Fruit fly (Drosophila melanogaster) whole organism, embryonic: Measurements from ENCODE around the gene 14-3-3epsilon.
A peak's percentile ranks its signal among the peaks of the same experiment; 100 is the strongest.

Experiments used
- ATbp ChIP-seq: fragments of 200-800 bp; sonication (Bioruptor generic); optimal IDR thresholded peaks from 2 replicates; lab custom pipeline; 2017; ENCODE audit warnings: missing biosample characterization, mild to moderate bottlenecking, missing genetic modification characterization, missing genetic modification reagents
- Atf-2 ChIP-seq: fragments of 200-800 bp; sonication (Bioruptor generic); optimal IDR thresholded peaks from 2 replicates; lab custom pipeline; 2016; ENCODE audit warnings: missing biosample characterization, missing genetic modification characterization
- Awh ChIP-seq: fragments of 200-800 bp; sonication (Bioruptor generic); IDR thresholded peaks from 2 replicates; pipeline ENCODE4, ENCODE4 v1.3.6; 2022; ENCODE audit warnings: missing biosample characterization, missing genetic modification characterization
- C15 ChIP-seq: fragments of 200-800 bp; sonication (Bioruptor generic); IDR thresholded peaks from 3 replicates; pipeline ENCODE4 v1.3.6; 2022; ENCODE audit warnings: missing biosample characterization, missing genetic modification characterization
- CG1024 ChIP-seq: fragments of 200-800 bp; sonication (Bioruptor generic); IDR thresholded peaks from 2 replicates; pipeline ENCODE4 v1.3.6; 2022; ENCODE audit warnings: missing biosample characterization, missing genetic modification characterization
- CG10274 ChIP-seq: fragments of 200-800 bp; sonication (Bioruptor generic); optimal IDR thresholded peaks from 3 replicates; lab custom pipeline; 2017; ENCODE audit warnings: missing biosample characterization, mild to moderate bottlenecking, missing genetic modification characterization
- CG11695 ChIP-seq: fragments of 200-800 bp; sonication (Bioruptor generic); IDR thresholded peaks from 3 replicates; pipeline ENCODE4 v1.3.6; 2022; ENCODE audit warnings: missing biosample characterization, missing genetic modification characterization
- CG13424 ChIP-seq: fragments of 200-800 bp; sonication (Bioruptor generic); optimal IDR thresholded peaks from 2 replicates; lab custom pipeline; 2019; ENCODE audit warnings: missing biosample characterization, mild to moderate bottlenecking, missing genetic modification characterization, moderate library complexity
- CG14014 ChIP-seq: fragments of 200-800 bp; sonication (Bioruptor generic); IDR thresholded peaks from 2 replicates; pipeline ENCODE4 v1.3.6; 2022; ENCODE audit warnings: missing biosample characterization, missing genetic modification characterization
- CG15269 ChIP-seq: fragments of 200-800 bp; sonication (Bioruptor generic); optimal IDR thresholded peaks from 2 replicates; lab custom pipeline; 2018; ENCODE audit warnings: missing biosample characterization, mild to moderate bottlenecking, missing genetic modification characterization, moderate library complexity
- CG15696 ChIP-seq: fragments of 200-800 bp; sonication (Bioruptor generic); optimal IDR thresholded peaks from 2 replicates; lab custom pipeline; 2019; ENCODE audit warnings: missing biosample characterization, mild to moderate bottlenecking, missing genetic modification characterization, moderate library complexity
- CG1647 ChIP-seq: fragments of 200-800 bp; sonication (Bioruptor generic); optimal IDR thresholded peaks from 3 replicates; lab custom pipeline; 2016; ENCODE audit warnings: missing biosample characterization, missing genetic modification characterization
- CG17361 ChIP-seq: fragments of 200-800 bp; sonication (Bioruptor generic); IDR thresholded peaks from 3 replicates; pipeline ENCODE4 v1.3.6; 2022; ENCODE audit warnings: missing biosample characterization, missing genetic modification characterization
- CG2875 ChIP-seq: fragments of 200-800 bp; sonication (Bioruptor generic); optimal IDR thresholded peaks from 2 replicates; lab custom pipeline; 2017; ENCODE audit warnings: missing biosample characterization, mild to moderate bottlenecking, missing genetic modification characterization, missing genetic modification reagents
- CG2889 ChIP-seq: fragments of 200-800 bp; sonication (Bioruptor generic); IDR thresholded peaks from 3 replicates; pipeline ENCODE4 v1.3.6; 2022; ENCODE audit warnings: missing biosample characterization, missing genetic modification characterization
- CG3065 ChIP-seq: fragments of 200-800 bp; sonication (Bioruptor generic); optimal IDR thresholded peaks from 2 replicates; lab custom pipeline; 2016; ENCODE audit warnings: missing biosample characterization, missing genetic modification characterization
- CG31441 ChIP-seq: fragments of 200-800 bp; sonication (Bioruptor generic); IDR thresholded peaks from 2 replicates; pipeline ENCODE4 v1.3.6; 2022; ENCODE audit warnings: missing biosample characterization, missing genetic modification characterization
- CG3163 ChIP-seq: fragments of 200-800 bp; sonication (Bioruptor generic); optimal IDR thresholded peaks from 3 replicates; lab custom pipeline; 2016; ENCODE audit warnings: missing biosample characterization, missing genetic modification characterization
- CG4707 ChIP-seq: fragments of 200-800 bp; sonication (Bioruptor generic); optimal IDR thresholded peaks from 2 replicates; lab custom pipeline; 2018; ENCODE audit warnings: missing biosample characterization, mild to moderate bottlenecking, missing genetic modification characterization, moderate library complexity
- CG6813 ChIP-seq: fragments of 200-800 bp; sonication (Bioruptor generic); optimal IDR thresholded peaks from 2 replicates; lab custom pipeline; 2017; ENCODE audit warnings: missing biosample characterization, missing genetic modification characterization, mild to moderate bottlenecking, moderate library complexity, missing genetic modification reagents
- CG7556 ChIP-seq: fragments of 200-800 bp; sonication (Bioruptor generic); optimal IDR thresholded peaks from 2 replicates; lab custom pipeline; 2017; ENCODE audit warnings: missing biosample characterization, mild to moderate bottlenecking, missing genetic modification characterization
- CG8089 ChIP-seq: fragments of 200-800 bp; sonication (Bioruptor generic); optimal IDR thresholded peaks from 3 replicates; lab custom pipeline; 2016; ENCODE audit warnings: missing biosample characterization, missing genetic modification characterization
- CG9797 ChIP-seq: fragments of 200-800 bp; sonication (Bioruptor generic); optimal IDR thresholded peaks from 3 replicates; lab custom pipeline; 2018; ENCODE audit warnings: missing biosample characterization, mild to moderate bottlenecking, missing genetic modification characterization
- CHES-1-like ChIP-seq: fragments of 200-800 bp; sonication (Bioruptor generic); optimal IDR thresholded peaks from 2 replicates; lab custom pipeline; 2016; ENCODE audit warnings: missing biosample characterization, missing genetic modification characterization
- D ChIP-seq, 2 experiments: fragments of 200-800 bp in 1 of 2; fragments of >200 bp in 1 of 2; sonication (Bioruptor generic) in 1 of 2; optimal IDR thresholded peaks; 2 replicates in 1 of 2; 3 replicates in 1 of 2; lab custom pipeline; 2017; ENCODE audit warnings: mild to moderate bottlenecking in 1 of 2, missing biosample characterization in 1 of 2, missing genetic modification characterization in 1 of 2, missing genetic modification reagents in 1 of 2
- Dbx ChIP-seq: fragments of 200-800 bp; sonication (Bioruptor generic); IDR thresholded peaks from 3 replicates; pipeline ENCODE4 v1.3.6; 2022; ENCODE audit warnings: missing biosample characterization, missing genetic modification characterization
- Dek ChIP-seq: fragments of 200-800 bp; sonication (Bioruptor generic); optimal IDR thresholded peaks from 3 replicates; lab custom pipeline; 2019; ENCODE audit warnings: missing biosample characterization, mild to moderate bottlenecking, missing genetic modification characterization, moderate library complexity
- Ets97D ChIP-seq: fragments of 200-800 bp; sonication (Bioruptor generic); optimal IDR thresholded peaks from 3 replicates; lab custom pipeline; 2016; ENCODE audit warnings: missing biosample characterization, missing genetic modification characterization
- Fer2 ChIP-seq: fragments of 200-800 bp; sonication (Bioruptor generic); optimal IDR thresholded peaks from 2 replicates; lab custom pipeline; 2018; ENCODE audit warnings: missing biosample characterization, mild to moderate bottlenecking, missing genetic modification characterization, moderate library complexity
- Jarid2 ChIP-seq: fragments of 200-800 bp; sonication (Bioruptor generic); optimal IDR thresholded peaks from 3 replicates; lab custom pipeline; 2017; ENCODE audit warnings: mild to moderate bottlenecking, missing biosample characterization, missing genetic modification reagents, missing genetic modification characterization
- Mrtf ChIP-seq: fragments of 200-800 bp; sonication (Bioruptor generic); IDR thresholded peaks from 3 replicates; pipeline ENCODE4 v1.3.6; 2022; ENCODE audit warnings: missing biosample characterization, missing genetic modification characterization
- Side ChIP-seq: fragments of 200-800 bp; sonication (Bioruptor generic); optimal IDR thresholded peaks from 2 replicates; lab custom pipeline; 2016; ENCODE audit warnings: missing biosample characterization, missing genetic modification characterization
- Sox100B ChIP-seq: fragments of 200-800 bp; sonication (Bioruptor generic); optimal IDR thresholded peaks from 3 replicates; lab custom pipeline; 2018; ENCODE audit warnings: missing biosample characterization, mild to moderate bottlenecking, missing genetic modification characterization
- Tbp ChIP-seq: fragments of >200 bp; optimal IDR thresholded peaks from 2 replicates; lab custom pipeline; 2018; ENCODE audit warnings: missing biosample characterization, missing genetic modification characterization
- ase ChIP-seq: fragments of 200-800 bp; sonication (Bioruptor generic); IDR thresholded peaks from 3 replicates; pipeline ENCODE4 v1.3.6; 2022; ENCODE audit warnings: missing biosample characterization, missing genetic modification characterization
- hbn ChIP-seq: fragments of 200-800 bp; sonication (Bioruptor generic); IDR thresholded peaks from 2 replicates; pipeline ENCODE4 v1.3.6; 2022; ENCODE audit warnings: missing biosample characterization, missing genetic modification characterization; ENCODE audit not compliant: partially characterized antibody
- ind ChIP-seq: fragments of 200-800 bp; sonication (Bioruptor generic); optimal IDR thresholded peaks from 3 replicates; lab custom pipeline; 2016; ENCODE audit warnings: missing biosample characterization, missing genetic modification characterization
- kah ChIP-seq: fragments of 200-800 bp; sonication (Bioruptor generic); optimal IDR thresholded peaks from 2 replicates; lab custom pipeline; 2018; ENCODE audit warnings: missing biosample characterization, mild to moderate bottlenecking, missing genetic modification characterization
- klu ChIP-seq: fragments of 200-800 bp; sonication (Bioruptor generic); IDR thresholded peaks from 2 replicates; pipeline ENCODE4 v1.3.6; 2022; ENCODE audit warnings: missing biosample characterization, missing genetic modification characterization
- mam ChIP-seq: fragments of 200-800 bp; sonication (Bioruptor generic); optimal IDR thresholded peaks from 3 replicates; lab custom pipeline; 2016; ENCODE audit warnings: missing biosample characterization, missing genetic modification characterization
- mirr ChIP-seq: fragments of 200-800 bp; sonication (Bioruptor generic); optimal IDR thresholded peaks from 3 replicates; lab custom pipeline; 2018; ENCODE audit warnings: missing biosample characterization, mild to moderate bottlenecking, missing genetic modification characterization
- nmo ChIP-seq: fragments of 200-800 bp; sonication (Bioruptor generic); optimal IDR thresholded peaks from 2 replicates; lab custom pipeline; 2018; ENCODE audit warnings: missing biosample characterization, mild to moderate bottlenecking, missing genetic modification characterization, moderate library complexity
- onecut ChIP-seq: fragments of 200-800 bp; sonication (Bioruptor generic); IDR thresholded peaks from 2 replicates; pipeline ENCODE4 v1.3.6; 2022; ENCODE audit warnings: missing biosample characterization, missing genetic modification characterization
- slou ChIP-seq: fragments of 200-800 bp; sonication (Bioruptor generic); optimal IDR thresholded peaks from 3 replicates; lab custom pipeline; 2016; ENCODE audit warnings: missing biosample characterization, missing genetic modification characterization
- slp2 ChIP-seq: fragments of 200-800 bp; sonication (Bioruptor generic); optimal IDR thresholded peaks from 2 replicates; lab custom pipeline; 2016; ENCODE audit warnings: missing biosample characterization, missing genetic modification characterization
- sob ChIP-seq: fragments of 200-800 bp; sonication (Bioruptor generic); IDR thresholded peaks from 2 replicates; pipeline ENCODE4 v1.3.6; 2022; ENCODE audit warnings: missing biosample characterization, missing genetic modification characterization
- sug ChIP-seq: fragments of 200-800 bp; optimal IDR thresholded peaks from 2 replicates; lab custom pipeline; 2019; ENCODE audit warnings: missing biosample characterization, mild to moderate bottlenecking, missing genetic modification characterization, moderate library complexity
- tap ChIP-seq: fragments of 200-800 bp; optimal IDR thresholded peaks from 3 replicates; lab custom pipeline; 2019; ENCODE audit warnings: missing biosample characterization, mild to moderate bottlenecking, missing genetic modification characterization, moderate library complexity
- tup ChIP-seq: fragments of 200-800 bp; sonication (Bioruptor generic); optimal IDR thresholded peaks from 2 replicates; lab custom pipeline; 2016; ENCODE audit warnings: missing biosample characterization, mild to moderate bottlenecking, missing genetic modification characterization, moderate library complexity
- vfl ChIP-seq: fragments of 200-800 bp; sonication (Bioruptor generic); optimal IDR thresholded peaks from 2 replicates; lab custom pipeline; 2016; ENCODE audit warnings: missing biosample characterization, missing genetic modification characterization

The 14-3-3epsilon gene

DNA sequence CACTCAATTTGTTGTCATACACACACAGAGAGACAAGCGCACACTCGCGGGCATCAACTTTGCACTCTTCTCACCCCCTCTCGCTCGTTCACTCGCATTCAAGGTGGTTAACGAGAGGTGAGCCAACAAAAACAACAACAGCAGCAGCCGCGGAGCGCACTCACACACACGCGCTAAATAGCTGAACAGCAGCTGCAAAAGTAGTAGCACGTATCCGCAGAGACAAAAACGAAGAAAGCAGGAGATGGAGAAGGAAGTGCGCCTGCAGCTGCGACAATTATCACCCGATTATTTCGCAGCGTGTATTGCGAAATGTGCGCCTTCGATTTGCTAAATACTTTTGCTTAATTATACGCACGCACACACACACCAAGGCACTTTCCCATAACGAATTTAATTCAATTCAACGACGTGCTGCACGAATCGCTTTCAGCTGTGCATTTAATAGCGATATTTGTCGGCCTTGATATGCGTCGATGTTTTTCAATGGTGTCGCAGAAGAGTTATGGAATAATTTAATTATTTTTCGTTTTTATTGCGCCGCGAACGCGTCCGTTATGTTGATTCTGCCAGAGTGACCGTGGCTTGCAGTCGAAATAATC lies 56.1 kb downstream of the 14-3-3epsilon start (continued):
- TF ChIP-seq Atf-2 (GFP tag; lab: Kevin White, UChicago) (no peak), CG2889 (GFP tag; lab: Robert Waterston, UW) (0 out of 3 replicates have a peak, but pooled peaks have one; percentile 26), tap (tag; lab: Kevin White, UChicago) (no peak), CG10274 (GFP tag; lab: Kevin White, UChicago) (no peak), mam (GFP tag; lab: Kevin White, UChicago) (peak; percentile 25), Ets97D (GFP tag; lab: Kevin White, UChicago) (no peak), CG13424 (tag; lab: Kevin White, UChicago) (no peak), CG6813 (GFP tag; lab: Kevin White, UChicago) (no peak), CG15696 (tag; lab: Kevin White, UChicago) (no peak), sug (tag; lab: Kevin White, UChicago) (no peak), sob (GFP tag; lab: Robert Waterston, UW) (peak; percentile 65), Tbp (GFP tag; lab: Kevin White, UChicago) (no peak), CG11695 (GFP tag; lab: Robert Waterston, UW) (0 out of 3 replicates have a peak, but pooled peaks have one; percentile 1), Awh (GFP tag; lab: Robert Waterston, UW) (peak; percentile 58; the same call in 1 of the 2 replicates), CG4707 (GFP tag; lab: Kevin White, UChicago) (no peak), nmo (no peak), CG31441 (GFP tag; lab: Robert Waterston, UW) (no peak), CG1647 (GFP tag; lab: Kevin White, UChicago) (peak; percentile 39), hbn (no peak), mirr (GFP tag; lab: Kevin White, UChicago) (peak; percentile 60), ase (GFP tag; lab: Robert Waterston, UW) (no peak), CG2875 (GFP tag; lab: Kevin White, UChicago) (peak; percentile 3), CG8089 (GFP tag; lab: Kevin White, UChicago) (peak; percentile 38), CG9797 (no peak), CG3163 (GFP tag; lab: Kevin White, UChicago) (peak; percentile 22), CG17361 (GFP tag; lab: Robert Waterston, UW) (no peak), tup (GFP tag; lab: Kevin White, UChicago) (no peak), slp2 (GFP tag; lab: Kevin White, UChicago) (no peak), CG7556 (GFP tag; lab: Kevin White, UChicago) (no peak), Dbx (peak; percentile 54; the same call in 2 of the 3 replicates), ind (GFP tag; lab: Kevin White, UChicago) (no peak), ATbp (GFP tag; lab: Kevin White, UChicago) (peak; percentile 14), Side (peak; percentile 35), Jarid2 (GFP tag; lab: Kevin White, UChicago) (no peak), Fer2 (tag; lab: Kevin White, UChicago) (no peak), Sox100B (GFP tag; lab: Kevin White, UChicago) (no peak), CG14014 (GFP tag; lab: Robert Waterston, UW) (no peak), Dek (tag; lab: Kevin White, UChicago) (no peak), slou (GFP tag; lab: Kevin White, UChicago) (no peak), C15 (no peak), onecut (GFP tag; lab: Robert Waterston, UW) (no peak), vfl (GFP tag; lab: Kevin White, UChicago) (no peak), CG1024 (GFP tag; lab: Robert Waterston, UW) (no peak), D (optimal IDR thresholded peaks at IDR 0.05; lab: Kevin White, UChicago) (peak; percentile 72), D (GFP tag; optimal IDR thresholded peaks at IDR 0.05; lab: Kevin White, UChicago) (no peak), CG15269 (tag; lab: Kevin White, UChicago) (no peak), klu (GFP tag; lab: Robert Waterston, UW) (no peak), kah (GFP tag; lab: Kevin White, UChicago) (peak; percentile 83), CG3065 (no peak), Mrtf (GFP tag; lab: Robert Waterston, UW) (no peak), CHES-1-like (GFP tag; lab: Kevin White, UChicago) (peak; percentile 51)
